Worm (Caenorhabditis elegans): ENCODE results near the gene H21P03.10.

The H21P03.10 gene

DNA sequence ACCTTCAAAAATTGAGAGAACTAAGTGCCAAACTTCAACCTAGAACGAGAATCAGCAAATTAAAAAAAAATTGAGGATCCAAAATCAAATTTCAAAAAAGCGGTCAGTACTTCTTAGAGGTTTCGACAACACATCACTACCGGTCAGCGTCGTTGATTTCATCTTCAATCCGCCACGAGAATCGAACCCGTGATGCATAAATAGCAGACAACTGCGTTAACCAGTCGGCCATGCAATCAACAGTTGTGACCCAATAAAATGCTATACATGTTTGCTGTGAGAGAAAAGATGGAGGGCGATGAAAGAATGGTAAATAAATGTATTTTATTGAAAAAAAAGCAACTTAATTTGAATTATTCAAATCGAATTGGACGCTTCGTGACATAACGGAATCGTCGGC, 49.2 kb downstream of the H21P03.10 start (continued):
- peak; percentile 12 for TF ChIP-seq vab-15 (tag; optimal IDR thresholded peaks at IDR 0.05)
- no peak for TF ChIP-seq sup-37 (GFP tag; optimal IDR thresholded peaks at IDR 0.05)
- TF ChIP-seq lin-13 (GFP tag; optimal IDR thresholded peaks at IDR 0.05) = peak; percentile 55
- peak; percentile 77 for TF ChIP-seq jun-1 (tag; optimal IDR thresholded peaks at IDR 0.05)
- TF ChIP-seq nhr-20 (tag; optimal IDR thresholded peaks at IDR 0.05) = peak; percentile 77
- TF ChIP-seq ceh-82 (tag; optimal IDR thresholded peaks at IDR 0.05) = peak; percentile 49 to 79 (median 65)
- peak; percentile 80 for TF ChIP-seq swsn-7 (tag; optimal IDR thresholded peaks at IDR 0.05)
- TF ChIP-seq ztf-11 (tag; optimal IDR thresholded peaks at IDR 0.05) = peak in 1 of 2 experiments; percentile 57
- peak; percentile 91 for TF ChIP-seq rnt-1 (tag; optimal IDR thresholded peaks at IDR 0.05)
- no peak for TF ChIP-seq Y116A8C.19 (tag; optimal IDR thresholded peaks at IDR 0.05; ENCODE audit: borderline replicate concordance)
- peak; percentile 73 for TF ChIP-seq fos-1 (tag; optimal IDR thresholded peaks at IDR 0.05)
- TF ChIP-seq nhr-77 (tag; optimal IDR thresholded peaks at IDR 0.05) = peak; percentile 78
- peak; percentile 85 for TF ChIP-seq nhr-71 (tag; optimal IDR thresholded peaks at IDR 0.05)
- peak; percentile 88 for TF ChIP-seq aly-2 (tag; optimal IDR thresholded peaks at IDR 0.05)
- TF ChIP-seq nhr-47 (tag; optimal IDR thresholded peaks at IDR 0.05) = peak; percentile 78
- TF ChIP-seq unc-30 (tag; optimal IDR thresholded peaks at IDR 0.05) = no peak
- peak; percentile 18 for TF ChIP-seq egl-13 (tag; optimal IDR thresholded peaks at IDR 0.05)
- TF ChIP-seq unc-130 (tag; optimal IDR thresholded peaks at IDR 0.05) = peak; percentile 86
- no peak for TF ChIP-seq aha-1 (tag; optimal IDR thresholded peaks at IDR 0.05)
- peak; percentile 86 for TF ChIP-seq nhr-90 (tag; optimal IDR thresholded peaks at IDR 0.05; ENCODE audit: poor library complexity)
- TF ChIP-seq nhr-12 (tag; optimal IDR thresholded peaks at IDR 0.05) = no peak
- TF ChIP-seq efl-1 (optimal IDR thresholded peaks at IDR 0.05) = peak; percentile 61 to 74
- TF ChIP-seq efl-1 (GFP tag; optimal IDR thresholded peaks at IDR 0.05 in 1 of 2) = peak; percentile 60 to 97
- TF ChIP-seq snu-23 (GFP tag; optimal IDR thresholded peaks at IDR 0.05) = peak; percentile 92
- TF ChIP-seq snpc-4 (tag; optimal IDR thresholded peaks at IDR 0.05) = no peak
- no peak for TF ChIP-seq pag-3 (tag; optimal IDR thresholded peaks at IDR 0.05; ENCODE audit: borderline replicate concordance, insufficient read depth)
- peak; percentile 76 for TF ChIP-seq xbp-1 (tag; optimal IDR thresholded peaks at IDR 0.05)
- TF ChIP-seq nhr-19 (GFP tag; conservative IDR thresholded peaks at IDR 0.05) = peak; percentile 73
- TF ChIP-seq C04F5.9 (tag; optimal IDR thresholded peaks at IDR 0.05) = peak; percentile 89
- peak; percentile 76 for TF ChIP-seq lin-14 (GFP tag; optimal IDR thresholded peaks at IDR 0.05)
- peak; percentile 79 for TF ChIP-seq nhr-237 (tag; optimal IDR thresholded peaks at IDR 0.05)
- no peak for TF ChIP-seq nhr-28 (tag; optimal IDR thresholded peaks at IDR 0.05)
- TF ChIP-seq tlp-1 (tag; optimal IDR thresholded peaks at IDR 0.05) = no peak
- peak; percentile 43 for TF ChIP-seq skn-1 (tag; optimal IDR thresholded peaks at IDR 0.05)
- TF ChIP-seq pqm-1 (tag; optimal IDR thresholded peaks at IDR 0.05) = no peak
- TF ChIP-seq hpl-2 (GFP tag; optimal IDR thresholded peaks at IDR 0.05) = peak; percentile 14
- no peak for TF ChIP-seq fkh-10 (GFP tag; optimal IDR thresholded peaks at IDR 0.05)
- peak; percentile 52 for TF ChIP-seq blmp-1 (tag; optimal IDR thresholded peaks at IDR 0.05)
- TF ChIP-seq mdl-1 (tag; optimal IDR thresholded peaks at IDR 0.05) = peak in 1 of 2 experiments; percentile 89

All from whole organism, L1 larva.